Worm (Caenorhabditis elegans) whole organism, young adult: ENCODE results near the gene acdh-8.

Experiments used
- B0019.2 ChIP-seq: fragments of 200-800 bp; sonication (Bioruptor generic); conservative IDR thresholded peaks from 2 replicates; pipeline ENCODE4 v1.3.6; 2022; ENCODE audit warnings: missing genetic modification reagents, missing genetic modification characterization, missing compliant biosample characterization
- B0261.1 ChIP-seq: sonication (generic microtip); optimal IDR thresholded peaks from 2 replicates; lab custom pipeline; 2016; ENCODE audit warnings: mild to moderate bottlenecking, missing genetic modification characterization, moderate library complexity, missing compliant biosample characterization
- B0336.3 ChIP-seq: fragments of 200-800 bp; sonication (Bioruptor generic); IDR thresholded peaks from 2 replicates; pipeline ENCODE4 v1.3.6; 2022; ENCODE audit warnings: missing genetic modification characterization, missing compliant biosample characterization
- C17E4.6 ChIP-seq: fragments of 200-800 bp; sonication (Bioruptor generic); IDR thresholded peaks from 2 replicates; pipeline ENCODE4 v1.3.6; 2022; ENCODE audit warnings: missing genetic modification reagents, missing genetic modification characterization, missing compliant biosample characterization
- F22D6.2 ChIP-seq: sonication (generic microtip); optimal IDR thresholded peaks from 2 replicates; lab custom pipeline; 2016; ENCODE audit warnings: mild to moderate bottlenecking, missing genetic modification characterization, missing compliant biosample characterization
- F23B12.7 ChIP-seq: sonication (generic microtip); optimal IDR thresholded peaks from 2 replicates; lab custom pipeline; 2017; ENCODE audit warnings: missing genetic modification characterization, mild to moderate bottlenecking, missing compliant biosample characterization, antibody characterized with exemption, moderate library complexity; ENCODE audit not compliant: insufficient read depth
- F33H1.4 ChIP-seq: fragments of 200-800 bp; sonication (Bioruptor generic); IDR thresholded peaks from 2 replicates; pipeline ENCODE4 v1.3.6; 2022; ENCODE audit warnings: missing genetic modification reagents, missing genetic modification characterization, missing compliant biosample characterization
- F39B2.1 ChIP-seq: fragments of 200-800 bp; sonication (Bioruptor generic); IDR thresholded peaks from 2 replicates; pipeline ENCODE4 v1.3.6; 2022; ENCODE audit warnings: missing genetic modification reagents, missing genetic modification characterization, missing compliant biosample characterization
- F57A8.1 ChIP-seq: fragments of 200-800 bp; sonication (Bioruptor generic); optimal IDR thresholded peaks from 2 replicates; lab custom pipeline; 2018; ENCODE audit warnings: mild to moderate bottlenecking, missing genetic modification characterization, moderate library complexity, missing compliant biosample characterization
- F57C9.4 ChIP-seq: sonication (generic microtip); optimal IDR thresholded peaks from 2 replicates; lab custom pipeline; 2017; ENCODE audit warnings: mild to moderate bottlenecking, missing genetic modification characterization, missing compliant biosample characterization
- K11D2.4 ChIP-seq: fragments of 200-800 bp; sonication (Bioruptor generic); IDR thresholded peaks from 2 replicates; pipeline ENCODE4 v1.3.6; 2022; ENCODE audit warnings: missing genetic modification reagents, missing genetic modification characterization, missing compliant biosample characterization
- Y53F4B.3 ChIP-seq: fragments of 200-800 bp; sonication (Bioruptor generic); IDR thresholded peaks from 2 replicates; pipeline ENCODE4 v1.3.6; 2022; ENCODE audit warnings: missing genetic modification reagents, missing genetic modification characterization, missing compliant biosample characterization
- Y95B8A.8 ChIP-seq: fragments of 200-800 bp; sonication (Bioruptor generic); IDR thresholded peaks from 2 replicates; pipeline ENCODE4 v1.3.6; 2022; ENCODE audit warnings: missing genetic modification reagents, missing genetic modification characterization, missing compliant biosample characterization
- akir-1 ChIP-seq: fragments of 200-800 bp; sonication (Bioruptor generic); optimal IDR thresholded peaks from 2 replicates; lab custom pipeline; 2018; ENCODE audit warnings: mild to moderate bottlenecking, missing genetic modification characterization, moderate library complexity, missing compliant biosample characterization
- attf-5 ChIP-seq: fragments of 200-800 bp; sonication (Bioruptor generic); optimal IDR thresholded peaks from 2 replicates; lab custom pipeline; 2018; ENCODE audit warnings: mild to moderate bottlenecking, missing genetic modification characterization, missing compliant biosample characterization
- bed-1 ChIP-seq: fragments of 200-800 bp; sonication (Bioruptor generic); IDR thresholded peaks from 2 replicates; pipeline ENCODE4 v1.3.6; 2022; ENCODE audit warnings: missing genetic modification reagents, missing genetic modification characterization, missing compliant biosample characterization
- bed-2 ChIP-seq: fragments of 200-800 bp; sonication (Bioruptor generic); IDR thresholded peaks from 2 replicates; pipeline ENCODE4 v1.3.6; 2022; ENCODE audit warnings: missing genetic modification reagents, missing genetic modification characterization, missing compliant biosample characterization
- cebp-2 ChIP-seq: fragments of 200-800 bp; sonication (Bioruptor generic); IDR thresholded peaks from 2 replicates; pipeline ENCODE4 v1.3.6; 2022; ENCODE audit warnings: missing genetic modification characterization, missing compliant biosample characterization
- ceh-100 ChIP-seq: fragments of 200-800 bp; sonication (Bioruptor generic); IDR thresholded peaks from 2 replicates; pipeline ENCODE4 v1.3.6; 2022; ENCODE audit warnings: missing genetic modification reagents, missing genetic modification characterization, missing compliant biosample characterization
- ceh-40 ChIP-seq: fragments of 200-800 bp; sonication (Bioruptor generic); IDR thresholded peaks from 2 replicates; pipeline ENCODE4 v1.3.6; 2022; ENCODE audit warnings: missing genetic modification characterization, missing compliant biosample characterization
- ceh-79 ChIP-seq: sonication (generic microtip); optimal IDR thresholded peaks from 2 replicates; lab custom pipeline; 2017; ENCODE audit warnings: mild to moderate bottlenecking, missing genetic modification characterization, missing compliant biosample characterization
- chd-7 ChIP-seq: sonication (generic microtip); optimal IDR thresholded peaks from 2 replicates; lab custom pipeline; 2016; ENCODE audit warnings: mild to moderate bottlenecking, missing genetic modification characterization, moderate library complexity, missing compliant biosample characterization
- die-1 ChIP-seq: sonication (generic microtip); optimal IDR thresholded peaks from 2 replicates; lab custom pipeline; 2016; ENCODE audit warnings: missing genotype, mild to moderate bottlenecking, missing genetic modification characterization, missing compliant biosample characterization
- dpl-1 ChIP-seq: fragments of 150-350 bp; optimal IDR thresholded peaks from 2 replicates; lab custom pipeline; 2014; ENCODE audit warnings: missing biosample characterization, missing genetic modification reagents, missing genetic modification characterization
- efl-1 ChIP-seq: fragments of 150-350 bp; optimal IDR thresholded peaks from 2 replicates; lab custom pipeline; 2014; ENCODE audit warnings: missing biosample characterization, missing genetic modification reagents, missing genetic modification characterization
- egl-18 ChIP-seq: fragments of 200-800 bp; sonication (Bioruptor generic); IDR thresholded peaks from 2 replicates; pipeline ENCODE4 v1.3.6; 2022; ENCODE audit warnings: missing genetic modification reagents, missing genetic modification characterization, missing compliant biosample characterization
- egl-44 ChIP-seq: fragments of 200-800 bp; sonication (Bioruptor generic); IDR thresholded peaks from 2 replicates; pipeline ENCODE4 v1.3.6; 2022; ENCODE audit warnings: missing genetic modification reagents, missing genetic modification characterization, missing compliant biosample characterization
- egrh-3 ChIP-seq: fragments of 200-800 bp; sonication (Bioruptor generic); IDR thresholded peaks from 2 replicates; pipeline ENCODE4 v1.3.6; 2022; ENCODE audit warnings: missing genetic modification reagents, missing genetic modification characterization, missing compliant biosample characterization
- ets-4 ChIP-seq: fragments of 200-800 bp; sonication (Bioruptor generic); optimal IDR thresholded peaks from 2 replicates; lab custom pipeline; 2018; ENCODE audit warnings: mild to moderate bottlenecking, missing genetic modification characterization, missing compliant biosample characterization
- fkh-3 ChIP-seq: sonication (generic microtip); optimal IDR thresholded peaks from 2 replicates; lab custom pipeline; 2016; ENCODE audit warnings: mild to moderate bottlenecking, missing genetic modification characterization, missing compliant biosample characterization
- gei-17 ChIP-seq: fragments of 200-800 bp; sonication (Bioruptor generic); optimal IDR thresholded peaks from 2 replicates; lab custom pipeline; 2018; ENCODE audit warnings: mild to moderate bottlenecking, missing genetic modification characterization, missing compliant biosample characterization
- hmg-20 ChIP-seq: fragments of 200-800 bp; sonication (Bioruptor generic); IDR thresholded peaks from 2 replicates; pipeline ENCODE4 v1.3.6; 2022; ENCODE audit warnings: missing genetic modification reagents, missing genetic modification characterization, missing compliant biosample characterization
- lin-26 ChIP-seq: fragments of 200-800 bp; sonication (Bioruptor generic); IDR thresholded peaks from 2 replicates; pipeline ENCODE4 v1.3.6; 2022; ENCODE audit warnings: missing genetic modification reagents, missing genetic modification characterization, missing compliant biosample characterization
- lin-54 ChIP-seq: fragments of 200-800 bp; sonication (Bioruptor generic); optimal IDR thresholded peaks from 2 replicates; lab custom pipeline; 2018; ENCODE audit warnings: mild to moderate bottlenecking, missing genetic modification characterization, missing compliant biosample characterization
- lsl-1 ChIP-seq: fragments of 200-800 bp; sonication (Bioruptor generic); optimal IDR thresholded peaks from 2 replicates; lab custom pipeline; 2018; ENCODE audit warnings: mild to moderate bottlenecking, missing genetic modification characterization, moderate library complexity, missing compliant biosample characterization
- madf-8 ChIP-seq: fragments of 200-800 bp; sonication (Bioruptor generic); conservative IDR thresholded peaks from 2 replicates; pipeline ENCODE4 v1.3.6; 2022; ENCODE audit warnings: missing genetic modification reagents, missing genetic modification characterization, missing compliant biosample characterization
- mel-28 ChIP-seq: sonication (generic microtip); optimal IDR thresholded peaks from 2 replicates; lab custom pipeline; 2016; ENCODE audit warnings: borderline replicate concordance, mild to moderate bottlenecking, missing genetic modification characterization, missing compliant biosample characterization
- mxl-1 ChIP-seq: sonication (generic microtip); optimal IDR thresholded peaks from 2 replicates; lab custom pipeline; 2016; ENCODE audit warnings: missing genetic modification characterization, missing compliant biosample characterization
- nhr-179 ChIP-seq: sonication (generic microtip); optimal IDR thresholded peaks from 2 replicates; lab custom pipeline; 2016; ENCODE audit warnings: mild to moderate bottlenecking, missing genetic modification characterization, missing compliant biosample characterization
- nhr-90 ChIP-seq: sonication (generic microtip); optimal IDR thresholded peaks from 2 replicates; lab custom pipeline; 2016; ENCODE audit warnings: missing genotype, mild to moderate bottlenecking, missing genetic modification characterization, missing compliant biosample characterization
- pbrm-1 ChIP-seq: fragments of 200-800 bp; sonication (Bioruptor generic); IDR thresholded peaks from 2 replicates; pipeline ENCODE4 v1.3.6; 2022; ENCODE audit warnings: missing genetic modification reagents, missing genetic modification characterization, missing compliant biosample characterization
- rcor-1 ChIP-seq: fragments of 200-800 bp; sonication (Bioruptor generic); IDR thresholded peaks from 2 replicates; pipeline ENCODE4 v1.3.6; 2022; ENCODE audit warnings: missing genetic modification reagents, missing genetic modification characterization, missing compliant biosample characterization
- repo-1 ChIP-seq: sonication (generic microtip); optimal IDR thresholded peaks from 2 replicates; lab custom pipeline; 2017; ENCODE audit warnings: mild to moderate bottlenecking, missing genetic modification characterization, missing compliant biosample characterization
- sea-2 ChIP-seq: fragments of 200-800 bp; sonication (Bioruptor generic); IDR thresholded peaks from 2 replicates; pipeline ENCODE4 v1.3.6; 2022; ENCODE audit warnings: missing genetic modification characterization, missing compliant biosample characterization
- snpc-1.1 ChIP-seq: sonication (generic microtip); optimal IDR thresholded peaks from 2 replicates; lab custom pipeline; 2017; ENCODE audit warnings: missing genetic modification characterization, mild to moderate bottlenecking, missing compliant biosample characterization, antibody characterized with exemption, moderate library complexity, missing genotype, missing genetic modification reagents; ENCODE audit not compliant: insufficient read depth
- somi-1 ChIP-seq: fragments of 200-800 bp; sonication (Bioruptor generic); optimal IDR thresholded peaks from 2 replicates; lab custom pipeline; 2018; ENCODE audit warnings: mild to moderate bottlenecking, missing genetic modification characterization, missing compliant biosample characterization
- tbx-9 ChIP-seq: sonication (generic microtip); optimal IDR thresholded peaks from 2 replicates; lab custom pipeline; 2016; ENCODE audit warnings: borderline replicate concordance, missing genetic modification characterization, inconsistent platforms, missing compliant biosample characterization
- tlf-1 ChIP-seq: fragments of 200-800 bp; sonication (Bioruptor generic); optimal IDR thresholded peaks from 2 replicates; lab custom pipeline; 2018; ENCODE audit warnings: mild to moderate bottlenecking, missing genetic modification characterization, missing compliant biosample characterization
- zfh-2 ChIP-seq: fragments of 200-800 bp; sonication (Bioruptor generic); conservative IDR thresholded peaks from 2 replicates; pipeline ENCODE4 v1.3.6; 2022; ENCODE audit warnings: missing genetic modification reagents, missing genetic modification characterization, missing compliant biosample characterization

The acdh-8 gene

ce11 chrII:5844694-5845129 is 50.4 kb downstream of the acdh-8 start (continued):
- peak; percentile 100 for TF ChIP-seq repo-1 (tag; lab: Kevin White, UChicago)
- TF ChIP-seq nhr-90 = peak; percentile 91
- TF ChIP-seq egl-18 (GFP tag; lab: Robert Waterston, UW) = peak; percentile 95
- TF ChIP-seq F57C9.4 (tag; lab: Kevin White, UChicago) = peak; percentile 96
- peak; percentile 94 for TF ChIP-seq cebp-2 (GFP tag; lab: Robert Waterston, UW)
- TF ChIP-seq die-1 = peak; percentile 88
- TF ChIP-seq B0261.1 = peak; percentile 58
- peak; percentile 97 for TF ChIP-seq ceh-79 (tag; lab: Kevin White, UChicago)
- TF ChIP-seq sea-2 = peak; percentile 93
- TF ChIP-seq tbx-9 (tag; lab: Kevin White, UChicago) = no peak
- TF ChIP-seq efl-1 (GFP tag; lab: Kevin White, UChicago) = peak; percentile 49
- peak; percentile 100 for TF ChIP-seq pbrm-1 (GFP tag; lab: Robert Waterston, UW)
- TF ChIP-seq F22D6.2 = peak; percentile 95
- peak; percentile 84 for TF ChIP-seq madf-8 (GFP tag; lab: Robert Waterston, UW)
- TF ChIP-seq ceh-100 (GFP tag; lab: Robert Waterston, UW) = peak; percentile 95
- TF ChIP-seq mxl-1 (tag; lab: Kevin White, UChicago) = peak; percentile 87
- peak; percentile 98 for TF ChIP-seq K11D2.4 (GFP tag; lab: Robert Waterston, UW)
- peak; percentile 99 for TF ChIP-seq rcor-1
- peak; percentile 95 for TF ChIP-seq gei-17 (GFP tag; lab: Kevin White, UChicago)
- peak; percentile 87 for TF ChIP-seq F57A8.1
- TF ChIP-seq tlf-1 (GFP tag; lab: Kevin White, UChicago) = peak; percentile 99
- peak; percentile 84 for TF ChIP-seq egrh-3 (GFP tag; lab: Robert Waterston, UW)
- peak; percentile 94 for TF ChIP-seq bed-2
- TF ChIP-seq bed-1 = peak; percentile 77; the same call in 1 of the 2 replicates
- TF ChIP-seq ets-4 (GFP tag; lab: Kevin White, UChicago) = peak; percentile 94
- TF ChIP-seq C17E4.6 = peak; percentile 99
- peak; percentile 97 for TF ChIP-seq hmg-20
- TF ChIP-seq Y53F4B.3 (GFP tag; lab: Robert Waterston, UW) = peak; percentile 81
- TF ChIP-seq F39B2.1 (GFP tag; lab: Robert Waterston, UW) = peak; percentile 89
- peak; percentile 97 for TF ChIP-seq zfh-2 (GFP tag; lab: Robert Waterston, UW)
- peak; percentile 96 for TF ChIP-seq lin-54 (GFP tag; lab: Kevin White, UChicago)
- TF ChIP-seq somi-1 (GFP tag; lab: Kevin White, UChicago) = peak; percentile 98
- peak; percentile 96 for TF ChIP-seq lin-26 (GFP tag; lab: Robert Waterston, UW)
- peak; percentile 98 for TF ChIP-seq F23B12.7 (tag; lab: Kevin White, UChicago)
- TF ChIP-seq B0336.3 (GFP tag; lab: Robert Waterston, UW) = peak; percentile 100
- TF ChIP-seq B0019.2 (GFP tag; lab: Robert Waterston, UW) = peak; percentile 82
- TF ChIP-seq lsl-1 (GFP tag; lab: Kevin White, UChicago) = peak; percentile 84
- TF ChIP-seq F33H1.4 (GFP tag; lab: Robert Waterston, UW) = peak; percentile 81
- TF ChIP-seq attf-5 (GFP tag; lab: Kevin White, UChicago) = peak; percentile 95
- peak; percentile 98 for TF ChIP-seq Y95B8A.8 (GFP tag; lab: Robert Waterston, UW)
- TF ChIP-seq egl-44 (GFP tag; lab: Robert Waterston, UW) = peak; percentile 95
- TF ChIP-seq ceh-40 (GFP tag; lab: Robert Waterston, UW) = peak; percentile 80
- TF ChIP-seq akir-1 (GFP tag; lab: Kevin White, UChicago) = peak; percentile 83
- peak; percentile 99 for TF ChIP-seq snpc-1.1 (tag; lab: Kevin White, UChicago)
- TF ChIP-seq mel-28 (tag; lab: Kevin White, UChicago) = peak; percentile 87
- TF ChIP-seq chd-7 = peak; percentile 100
- peak; percentile 11 for TF ChIP-seq dpl-1 (GFP tag; lab: Kevin White, UChicago)
- peak; percentile 78 for TF ChIP-seq nhr-179
- TF ChIP-seq fkh-3 (tag; lab: Kevin White, UChicago) = peak; percentile 86
